Worm (Caenorhabditis elegans) whole organism, early embryonic: ENCODE data around the gene W01B6.6.

Source experiments
- F13C5.2 ChIP-seq: sonication (generic microtip); optimal IDR thresholded peaks from 2 replicates; lab custom pipeline; 2017; ENCODE audit warnings: mild to moderate bottlenecking, missing genetic modification characterization, inconsistent platforms, missing compliant biosample characterization
- aly-1 ChIP-seq: sonication (generic microtip); optimal IDR thresholded peaks from 2 replicates; lab custom pipeline; 2016; ENCODE audit warnings: missing genetic modification characterization, missing compliant biosample characterization
- ama-1 ChIP-seq: fragments of 150-350 bp; optimal IDR thresholded peaks from 2 replicates; lab custom pipeline; 2014
- hnd-1 ChIP-seq: sonication (generic microtip); optimal IDR thresholded peaks from 2 replicates; lab custom pipeline; 2016; ENCODE audit warnings: missing genetic modification characterization, missing compliant biosample characterization
- sea-1 ChIP-seq: fragments of 200-800 bp; sonication (Bioruptor generic); conservative IDR thresholded peaks from 2 replicates; pipeline ENCODE4 v1.3.6; 2022; ENCODE audit warnings: missing genetic modification characterization, missing compliant biosample characterization
- tbx-37 ChIP-seq: fragments of 200-800 bp; sonication (Bioruptor generic); conservative IDR thresholded peaks from 2 replicates; pipeline ENCODE4 v1.3.6; 2022; ENCODE audit warnings: missing genetic modification reagents, missing genetic modification characterization, missing compliant biosample characterization

- no peak for TF ChIP-seq F13C5.2 (tag; lab: Kevin White, UChicago)
- no peak for TF ChIP-seq ama-1 (lab: Kevin White, UChicago)
- TF ChIP-seq sea-1 (GFP tag; lab: Robert Waterston, UW), result no peak
- TF ChIP-seq aly-1 (tag; lab: Kevin White, UChicago), result no peak
- TF ChIP-seq tbx-37, result no peak
- no peak for TF ChIP-seq hnd-1
Observed at ce11 chrIV:10053550-10053949, 27.4 kb upstream of the W01B6.6 start, which contains the start of gene srv-12.
